Worm (Caenorhabditis elegans): ENCODE data around the gene C48B4.13.

ce11 chrIII:9590212-9590611 lies 21.7 kb downstream of the C48B4.13 start:
- TF ChIP-seq dao-5 (tag; optimal IDR thresholded peaks at IDR 0.05), result no peak
- TF ChIP-seq him-1 (tag; optimal IDR thresholded peaks at IDR 0.05), result no peak
- no peak for TF ChIP-seq W03F9.2 (tag; optimal IDR thresholded peaks at IDR 0.05)
